Worm (Caenorhabditis elegans): ENCODE data around the gene clec-38.

ce11 chrV:16694538-16694937 is 40.9 kb downstream of the clec-38 start, which contains the start of gene srz-101:
- TF ChIP-seq snpc-4 (tag; optimal IDR thresholded peaks at IDR 0.05) = no peak
- no peak for TF ChIP-seq ama-1 (optimal IDR thresholded peaks at IDR 0.05)
- no peak for TF ChIP-seq jun-1 (tag; optimal IDR thresholded peaks at IDR 0.05)
- no peak for TF ChIP-seq nhr-11 (tag; optimal IDR thresholded peaks at IDR 0.05)
- no peak for TF ChIP-seq pha-4 (tag; optimal IDR thresholded peaks at IDR 0.05)
- TF ChIP-seq nhr-23 (tag; optimal IDR thresholded peaks at IDR 0.05) = no peak
- no peak for TF ChIP-seq nhr-237 (tag; optimal IDR thresholded peaks at IDR 0.05)
- no peak for TF ChIP-seq skn-1 (tag; optimal IDR thresholded peaks at IDR 0.05)
- TF ChIP-seq nhr-25 (tag; optimal IDR thresholded peaks at IDR 0.05) = no peak
